Worm (Caenorhabditis elegans) whole organism, late embryonic: Measurements from ENCODE around the gene F40D4.12.

Experiments used
- T23F11.4 ChIP-seq: fragments of 200-800 bp; sonication (Bioruptor generic); optimal IDR thresholded peaks from 2 replicates; lab custom pipeline; 2018; ENCODE audit warnings: mild to moderate bottlenecking, missing genetic modification characterization, missing compliant biosample characterization
- Y22D7AL.16 ChIP-seq: sonication (generic microtip); optimal IDR thresholded peaks from 2 replicates; lab custom pipeline; 2016; ENCODE audit warnings: missing genetic modification characterization, missing compliant biosample characterization
- ama-1 ChIP-seq: fragments of 150-350 bp; optimal IDR thresholded peaks from 2 replicates; lab custom pipeline; 2014
- ceh-22 ChIP-seq: sonication (generic microtip); optimal IDR thresholded peaks from 2 replicates; lab custom pipeline; 2017; ENCODE audit warnings: missing biosample characterization, missing genetic modification characterization
- ceh-24 ChIP-seq: sonication (generic microtip); optimal IDR thresholded peaks from 2 replicates; lab custom pipeline; 2016; ENCODE audit warnings: mild to moderate bottlenecking, missing genetic modification characterization, missing compliant biosample characterization
- ceh-34 ChIP-seq: sonication (generic microtip); optimal IDR thresholded peaks from 2 replicates; lab custom pipeline; 2016; ENCODE audit warnings: mild to moderate bottlenecking, missing genetic modification characterization, missing compliant biosample characterization
- ceh-45 ChIP-seq: fragments of 200-800 bp; sonication (Bioruptor generic); IDR thresholded peaks from 2 replicates; pipeline ENCODE4 v1.3.6; 2022; ENCODE audit warnings: missing genetic modification reagents, missing genetic modification characterization, missing compliant biosample characterization
- ceh-6 ChIP-seq: fragments of 200-800 bp; sonication (Bioruptor generic); optimal IDR thresholded peaks from 2 replicates; lab custom pipeline; 2018; ENCODE audit warnings: mild to moderate bottlenecking, missing genetic modification characterization, missing compliant biosample characterization
- che-1 ChIP-seq: sonication (generic microtip); optimal IDR thresholded peaks from 2 replicates; lab custom pipeline; 2016; ENCODE audit warnings: mild to moderate bottlenecking, missing genetic modification characterization, missing compliant biosample characterization
- elt-2 ChIP-seq: sonication (generic microtip); optimal IDR thresholded peaks from 2 replicates; lab custom pipeline; 2016; ENCODE audit warnings: missing genetic modification reagents, missing genetic modification characterization, missing compliant biosample characterization
- fkh-10 ChIP-seq: fragments of 150-350 bp; optimal IDR thresholded peaks from 2 replicates; lab custom pipeline; 2014; ENCODE audit warnings: missing biosample characterization, missing genetic modification reagents, missing genetic modification characterization
- fkh-6 ChIP-seq: sonication (generic microtip); optimal IDR thresholded peaks from 2 replicates; lab custom pipeline; 2016; ENCODE audit warnings: missing genetic modification characterization, missing compliant biosample characterization
- gmeb-2 ChIP-seq: sonication (generic microtip); optimal IDR thresholded peaks from 2 replicates; lab custom pipeline; 2016; ENCODE audit warnings: missing genetic modification characterization, inconsistent platforms, missing compliant biosample characterization
- hlh-13 ChIP-seq: fragments of 200-800 bp; sonication (Bioruptor generic); optimal IDR thresholded peaks from 2 replicates; lab custom pipeline; 2018; ENCODE audit warnings: mild to moderate bottlenecking, missing genetic modification characterization, missing compliant biosample characterization
- hlh-30 ChIP-seq: sonication (generic microtip); optimal IDR thresholded peaks from 2 replicates; lab custom pipeline; 2017; ENCODE audit warnings: antibody characterized with exemption, missing genetic modification characterization, missing compliant biosample characterization; ENCODE audit not compliant: insufficient read depth
- hlh-8 ChIP-seq: sonication (generic microtip); optimal IDR thresholded peaks from 2 replicates; lab custom pipeline; 2016; ENCODE audit warnings: missing genotype, missing genetic modification characterization, missing compliant biosample characterization
- lim-6 ChIP-seq: sonication (generic microtip); optimal IDR thresholded peaks from 2 replicates; lab custom pipeline; 2016; ENCODE audit warnings: missing genetic modification characterization, missing compliant biosample characterization
- lin-11 ChIP-seq: fragments of 200-800 bp; sonication (Bioruptor generic); optimal IDR thresholded peaks from 2 replicates; lab custom pipeline; 2018; ENCODE audit warnings: mild to moderate bottlenecking, missing genetic modification characterization, missing compliant biosample characterization
- mec-3 ChIP-seq: sonication (generic microtip); optimal IDR thresholded peaks from 2 replicates; lab custom pipeline; 2016; ENCODE audit warnings: borderline replicate concordance, missing genetic modification characterization, missing compliant biosample characterization
- nfya-1 ChIP-seq: sonication (generic microtip); optimal IDR thresholded peaks from 2 replicates; lab custom pipeline; 2017; ENCODE audit warnings: missing genetic modification characterization, mild to moderate bottlenecking, missing compliant biosample characterization, antibody characterized with exemption, moderate library complexity
- nhr-11 ChIP-seq: fragments of 150-350 bp; optimal IDR thresholded peaks from 2 replicates; lab custom pipeline; 2014; ENCODE audit warnings: missing biosample characterization, missing genetic modification characterization
- npax-4 ChIP-seq: sonication (generic microtip); optimal IDR thresholded peaks from 2 replicates; lab custom pipeline; 2016; ENCODE audit warnings: missing genetic modification characterization, missing compliant biosample characterization
- odd-2 ChIP-seq: sonication (generic microtip); optimal IDR thresholded peaks from 2 replicates; lab custom pipeline; 2017; ENCODE audit warnings: antibody characterized with exemption, mild to moderate bottlenecking, missing genetic modification characterization, missing compliant biosample characterization
- pag-3 ChIP-seq: sonication (generic microtip); optimal IDR thresholded peaks from 2 replicates; lab custom pipeline; 2016; ENCODE audit warnings: missing compliant biosample characterization, missing genetic modification characterization, borderline replicate concordance
- pat-9 ChIP-seq: fragments of 200-800 bp; sonication (Bioruptor generic); optimal IDR thresholded peaks from 2 replicates; lab custom pipeline; 2018; ENCODE audit warnings: mild to moderate bottlenecking, missing genetic modification characterization, moderate library complexity, missing compliant biosample characterization
- pha-2 ChIP-seq: sonication (generic microtip); optimal IDR thresholded peaks from 2 replicates; lab custom pipeline; 2017; ENCODE audit warnings: mild to moderate bottlenecking, missing genetic modification characterization, missing compliant biosample characterization
- rnt-1 ChIP-seq: sonication (generic microtip); optimal IDR thresholded peaks from 2 replicates; lab custom pipeline; 2016; ENCODE audit warnings: missing genetic modification characterization, missing compliant biosample characterization
- sox-4 ChIP-seq: sonication (generic microtip); optimal IDR thresholded peaks from 2 replicates; lab custom pipeline; 2017; ENCODE audit warnings: mild to moderate bottlenecking, missing genetic modification characterization, inconsistent platforms, missing compliant biosample characterization
- tbx-2 ChIP-seq: sonication (generic microtip); optimal IDR thresholded peaks from 2 replicates; lab custom pipeline; 2016; ENCODE audit warnings: missing genetic modification characterization, missing compliant biosample characterization
- ttx-3 ChIP-seq: sonication (generic microtip); optimal IDR thresholded peaks from 2 replicates; lab custom pipeline; 2016; ENCODE audit warnings: missing genetic modification reagents, missing genetic modification characterization, missing compliant biosample characterization
- unc-3 ChIP-seq, 2 experiments: fragments of 200-800 bp in 1 of 2; sonication (Bioruptor generic) in 1 of 2; sonication (generic microtip) in 1 of 2; conservative IDR thresholded peaks in 1 of 2; optimal IDR thresholded peaks in 1 of 2; 2 replicates each; pipeline versions ENCODE4 v1.3.6 to Lab custom; 2016 to 2022; ENCODE audit warnings: missing compliant biosample characterization in 2 of 2, missing genetic modification characterization in 2 of 2, missing genetic modification reagents in 1 of 2
- unc-42 ChIP-seq: sonication (generic microtip); optimal IDR thresholded peaks from 2 replicates; lab custom pipeline; 2016; ENCODE audit warnings: missing genotype, missing genetic modification characterization, missing compliant biosample characterization
- zip-5 ChIP-seq: sonication (generic microtip); optimal IDR thresholded peaks from 2 replicates; lab custom pipeline; 2016; ENCODE audit warnings: missing genetic modification characterization, missing compliant biosample characterization
- ztf-16 ChIP-seq: sonication (generic microtip); optimal IDR thresholded peaks from 2 replicates; lab custom pipeline; 2017; ENCODE audit warnings: missing genetic modification characterization, missing compliant biosample characterization

Gene F40D4.12

DNA sequence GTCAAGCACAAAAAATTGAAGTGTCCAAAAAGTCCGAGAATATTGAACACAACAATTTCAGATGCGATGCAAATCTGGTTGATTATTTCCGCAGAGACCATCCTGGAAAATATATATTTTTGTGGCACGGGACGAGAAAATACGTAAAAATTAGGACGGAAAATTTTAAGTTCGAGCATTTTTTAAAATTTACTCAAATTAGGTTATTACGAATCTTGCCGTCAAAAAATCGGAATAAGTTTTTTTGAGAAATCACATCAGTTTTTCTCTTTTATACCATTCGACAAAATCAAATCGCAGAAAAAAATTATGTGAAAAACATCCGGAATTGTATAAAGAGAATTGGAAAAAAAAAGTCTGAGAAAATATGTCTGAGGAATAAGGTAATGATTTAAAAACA lies 18.3 kb downstream of the F40D4.12 start, which contains the start of gene srsx-1:
srsx-1 (minus strand) TSS at position 101 of the 400 bp plus-strand sequence.
- TF ChIP-seq T23F11.4 (GFP tag; lab: Kevin White, UChicago): no peak
- no peak for TF ChIP-seq tbx-2
- TF ChIP-seq ceh-34: no peak
- TF ChIP-seq hlh-13 (GFP tag; lab: Kevin White, UChicago): no peak
- no peak for TF ChIP-seq zip-5 (tag; lab: Kevin White, UChicago)

DNA sequence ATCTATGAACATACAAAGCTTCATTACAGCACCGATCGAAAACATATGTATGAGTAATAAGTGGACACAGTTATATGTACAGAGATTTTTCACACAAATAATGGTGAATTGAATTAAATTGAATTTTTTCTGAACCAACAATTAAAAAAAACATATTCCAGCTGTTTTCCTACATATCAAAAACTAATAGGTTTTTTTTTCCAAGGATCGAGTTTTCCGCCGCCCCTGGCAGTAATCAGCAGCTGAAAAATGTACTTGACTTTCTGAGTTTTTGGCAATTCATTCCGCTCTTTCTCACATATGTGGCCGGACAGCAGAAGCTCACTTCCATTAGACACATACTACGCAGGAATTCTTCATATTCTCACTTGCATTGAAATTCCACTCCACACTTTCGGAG lies 18.8 kb downstream of the F40D4.12 start, which contains the start of gene srh-174:
srh-174 (plus strand) TSS at position 301 of the 400 bp plus-strand sequence.
- TF ChIP-seq odd-2 (tag; lab: Kevin White, UChicago) (no peak), pha-2 (no peak), ceh-22 (tag; lab: Kevin White, UChicago) (no peak), nfya-1 (tag; lab: Kevin White, UChicago) (no peak), fkh-6 (tag; lab: Kevin White, UChicago) (no peak), pag-3 (tag; lab: Kevin White, UChicago) (no peak), ztf-16 (tag; lab: Kevin White, UChicago) (no peak)

DNA sequence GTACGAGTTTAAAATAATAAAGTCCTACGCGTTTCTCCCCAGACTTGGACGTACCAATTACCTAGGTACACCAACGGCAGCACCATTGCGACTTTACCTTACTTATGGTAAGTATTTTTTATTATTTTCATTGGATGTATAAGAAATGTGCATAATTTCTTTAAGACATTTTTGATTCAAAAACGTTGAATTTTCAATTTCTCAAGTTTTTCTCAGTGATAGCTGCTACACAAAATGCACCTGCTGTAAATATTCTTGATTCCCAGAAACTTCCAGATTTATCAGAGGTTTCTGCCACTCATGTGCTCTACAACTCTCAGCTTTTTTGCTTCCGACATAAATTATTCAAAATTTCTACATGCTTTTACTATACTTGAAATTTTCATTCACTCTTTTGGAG lies 22.4 kb downstream of the F40D4.12 start, which contains the start of gene srh-159:
srh-159 (plus strand) TSS at position 301 of the 400 bp plus-strand sequence.
- TF ChIP-seq hlh-8 (tag; lab: Kevin White, UChicago) (no peak), pag-3 (tag; lab: Kevin White, UChicago) (no peak), che-1 (no peak), elt-2 (tag; lab: Kevin White, UChicago) (no peak), npax-4 (no peak), rnt-1 (tag; lab: Kevin White, UChicago) (no peak), sox-4 (tag; lab: Kevin White, UChicago) (no peak), lin-11 (tag; lab: Kevin White, UChicago) (no peak), pha-2 (no peak), hlh-30 (no peak), fkh-10 (GFP tag; lab: Kevin White, UChicago) (no peak), unc-42 (tag; lab: Kevin White, UChicago) (no peak), zip-5 (tag; lab: Kevin White, UChicago) (no peak), ama-1 (lab: Kevin White, UChicago) (no peak), nhr-11 (tag; lab: Kevin White, UChicago) (no peak), lim-6 (tag; lab: Kevin White, UChicago) (no peak)

DNA sequence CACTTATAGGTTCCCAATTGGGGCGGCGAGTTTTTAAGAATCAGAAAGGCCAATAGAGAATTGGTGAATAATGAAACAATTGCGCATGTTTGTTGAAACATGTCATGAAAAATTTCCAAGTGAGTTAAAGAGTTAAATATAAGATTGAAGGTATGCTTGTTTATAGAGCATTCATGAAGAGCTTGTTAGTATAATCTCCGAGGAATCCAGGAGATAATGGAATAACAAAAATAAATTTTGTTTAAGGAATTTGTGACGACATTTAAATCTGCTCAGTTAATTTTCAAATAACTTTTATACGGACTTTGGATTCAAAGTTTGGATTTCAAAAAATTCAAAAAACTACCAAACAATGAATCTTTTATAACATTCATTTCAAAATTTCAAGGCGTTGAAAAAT lies 30.7 kb downstream of the F40D4.12 start, which contains the start of gene str-199:
str-199 (minus strand) TSS at position 101 of the 400 bp plus-strand sequence.
- TF ChIP-seq ttx-3 (tag; lab: Kevin White, UChicago) (no peak), ztf-16 (tag; lab: Kevin White, UChicago) (no peak), ceh-6 (GFP tag; lab: Kevin White, UChicago) (no peak), ama-1 (lab: Kevin White, UChicago) (no peak), unc-42 (tag; lab: Kevin White, UChicago) (no peak), mec-3 (tag; lab: Kevin White, UChicago) (no peak), ceh-24 (tag; lab: Kevin White, UChicago) (no peak), rnt-1 (tag; lab: Kevin White, UChicago) (no peak), ceh-45 (GFP tag; lab: Robert Waterston, UW) (no peak)

DNA sequence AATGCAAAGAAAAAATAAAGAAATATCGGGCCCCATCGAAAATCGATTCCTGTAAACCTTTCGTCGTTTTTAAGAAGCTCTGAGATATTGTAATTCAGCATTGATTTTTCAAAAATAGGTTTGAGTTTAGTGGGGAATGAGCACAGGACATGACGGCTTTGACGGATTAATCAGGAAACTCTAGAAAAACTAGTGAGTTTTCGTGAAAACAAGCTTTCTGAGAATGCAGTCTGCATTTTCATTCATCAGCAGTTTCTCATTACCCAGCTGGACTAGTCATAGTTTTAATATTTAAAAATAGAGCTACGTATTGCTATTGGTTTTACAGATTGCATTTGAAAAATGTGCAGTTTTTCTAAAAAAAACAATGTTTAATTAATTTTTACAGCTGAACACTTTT lies 32.6 kb downstream of the F40D4.12 start, which contains the start of gene srz-47:
srz-47 (minus strand) TSS at position 101 of the 400 bp plus-strand sequence.
- TF ChIP-seq ceh-24 (tag; lab: Kevin White, UChicago) (no peak), unc-3 (GFP tag; conservative IDR thresholded peaks at IDR 0.05; lab: Robert Waterston, UW) (no peak), unc-3 (tag; optimal IDR thresholded peaks at IDR 0.05; lab: Kevin White, UChicago) (no peak), gmeb-2 (tag; lab: Kevin White, UChicago) (no peak), Y22D7AL.16 (tag; lab: Kevin White, UChicago) (no peak), pat-9 (no peak)
